Fruit fly (Drosophila melanogaster) whole organism, embryonic: ENCODE data around the gene CG13679.

Experiments
- Bgb ChIP-seq: fragments of 200-800 bp; sonication (Bioruptor generic); IDR thresholded peaks from 2 replicates; pipeline ENCODE4 v1.3.6; 2022; ENCODE audit warnings: missing biosample characterization, missing genetic modification characterization; ENCODE audit not compliant: partially characterized antibody
- Blimp-1 ChIP-seq: fragments of 200-800 bp; sonication (Bioruptor generic); optimal IDR thresholded peaks from 3 replicates; lab custom pipeline; 2018; ENCODE audit warnings: missing biosample characterization, missing genetic modification characterization, mild to moderate bottlenecking, moderate library complexity, missing genetic modification reagents
- CG10274 ChIP-seq: fragments of 200-800 bp; sonication (Bioruptor generic); optimal IDR thresholded peaks from 3 replicates; lab custom pipeline; 2017; ENCODE audit warnings: missing biosample characterization, mild to moderate bottlenecking, missing genetic modification characterization
- CG10654 ChIP-seq: fragments of 200-800 bp; sonication (Bioruptor generic); optimal IDR thresholded peaks from 2 replicates; lab custom pipeline; 2016; ENCODE audit warnings: missing biosample characterization, missing genetic modification characterization
- CG11247 ChIP-seq: fragments of 200-800 bp; sonication (Bioruptor generic); IDR thresholded peaks from 2 replicates; pipeline ENCODE4 v1.3.6; 2022; ENCODE audit warnings: missing biosample characterization, missing genetic modification characterization
- CG12299 ChIP-seq: fragments of 200-800 bp; sonication (Bioruptor generic); optimal IDR thresholded peaks from 2 replicates; lab custom pipeline; 2018; ENCODE audit warnings: missing biosample characterization, mild to moderate bottlenecking, missing genetic modification characterization
- CG13287 ChIP-seq: fragments of 200-800 bp; sonication (Bioruptor generic); IDR thresholded peaks from 2 replicates; pipeline ENCODE4 v1.3.6; 2022; ENCODE audit warnings: missing biosample characterization, missing genetic modification characterization; ENCODE audit not compliant: partially characterized antibody
- CG13894 ChIP-seq: fragments of 200-800 bp; sonication (Bioruptor generic); optimal IDR thresholded peaks from 3 replicates; lab custom pipeline; 2018; ENCODE audit warnings: missing biosample characterization, mild to moderate bottlenecking, missing genetic modification characterization, moderate library complexity
- CG14667 ChIP-seq: fragments of 200-800 bp; sonication (Bioruptor generic); IDR thresholded peaks from 2 replicates; pipeline ENCODE4 v1.3.6; 2022; ENCODE audit warnings: missing biosample characterization, missing genetic modification characterization
- CG1603 ChIP-seq: fragments of 200-800 bp; sonication (Bioruptor generic); optimal IDR thresholded peaks from 2 replicates; lab custom pipeline; 2019; ENCODE audit warnings: missing biosample characterization, mild to moderate bottlenecking, missing genetic modification characterization, moderate library complexity
- CG17802 ChIP-seq: fragments of 200-800 bp; sonication (Bioruptor generic); optimal IDR thresholded peaks from 2 replicates; lab custom pipeline; 2018; ENCODE audit warnings: missing biosample characterization, mild to moderate bottlenecking, missing genetic modification characterization, moderate library complexity
- CG1792 ChIP-seq: fragments of 200-800 bp; sonication (Bioruptor generic); optimal IDR thresholded peaks from 2 replicates; lab custom pipeline; 2016; ENCODE audit warnings: missing biosample characterization, missing genetic modification characterization
- CG5953 ChIP-seq: fragments of 200-800 bp; sonication (Bioruptor generic); IDR thresholded peaks from 2 replicates; pipeline ENCODE4 v1.3.6; 2022; ENCODE audit warnings: missing biosample characterization, missing genetic modification characterization
- CG6175 ChIP-seq: fragments of 200-800 bp; sonication (Bioruptor generic); IDR thresholded peaks from 3 replicates; pipeline ENCODE4 v1.3.6; 2022; ENCODE audit warnings: missing biosample characterization, missing genetic modification characterization
- CG6683 ChIP-seq: fragments of 200-800 bp; sonication (Bioruptor generic); optimal IDR thresholded peaks from 2 replicates; lab custom pipeline; 2017; ENCODE audit warnings: missing biosample characterization, mild to moderate bottlenecking, missing genetic modification characterization, missing genetic modification reagents
- CG7963 ChIP-seq: fragments of 200-800 bp; sonication (Bioruptor generic); IDR thresholded peaks from 3 replicates; pipeline ENCODE4 v1.3.6; 2022; ENCODE audit warnings: missing biosample characterization, missing genetic modification characterization; ENCODE audit not compliant: partially characterized antibody
- CG8290 ChIP-seq, 3 experiments: fragments of 200-800 bp; sonication (Bioruptor generic); optimal IDR thresholded peaks; 2 replicates each; lab custom pipeline; 2016 to 2019; ENCODE audit warnings: missing biosample characterization in 3 of 3, missing genetic modification characterization in 3 of 3, mild to moderate bottlenecking in 2 of 3, moderate library complexity in 1 of 3
- CG8765 ChIP-seq: fragments of 200-800 bp; sonication (Bioruptor generic); IDR thresholded peaks from 2 replicates; pipeline ENCODE4 v1.3.6; 2022; ENCODE audit warnings: missing biosample characterization, missing genetic modification characterization
- CG9876 ChIP-seq: fragments of 200-800 bp; sonication (Bioruptor generic); optimal IDR thresholded peaks from 2 replicates; lab custom pipeline; 2016; ENCODE audit warnings: missing biosample characterization, missing genetic modification characterization
- Camta ChIP-seq: fragments of 200-800 bp; sonication (Bioruptor generic); optimal IDR thresholded peaks from 2 replicates; lab custom pipeline; 2016; ENCODE audit warnings: missing biosample characterization, missing genetic modification characterization
- CkIIα-i1 ChIP-seq: fragments of 200-800 bp; sonication (Bioruptor generic); IDR thresholded peaks from 2 replicates; pipeline ENCODE4 v1.3.6; 2022; ENCODE audit warnings: missing biosample characterization, missing genetic modification characterization
- CrebB ChIP-seq: fragments of 200-800 bp; sonication (Bioruptor generic); optimal IDR thresholded peaks from 3 replicates; lab custom pipeline; 2018; ENCODE audit warnings: missing biosample characterization, mild to moderate bottlenecking, missing genetic modification characterization
- D19B ChIP-seq: fragments of 200-800 bp; sonication (Bioruptor generic); optimal IDR thresholded peaks from 2 replicates; lab custom pipeline; 2017; ENCODE audit warnings: missing biosample characterization, mild to moderate bottlenecking, missing genetic modification characterization
- Dad ChIP-seq: fragments of 200-800 bp; sonication (Bioruptor generic); optimal IDR thresholded peaks from 3 replicates; lab custom pipeline; 2016; ENCODE audit warnings: missing biosample characterization, missing genetic modification characterization
- Dip3 ChIP-seq: fragments of 200-800 bp; sonication (Bioruptor generic); optimal IDR thresholded peaks from 3 replicates; lab custom pipeline; 2016; ENCODE audit warnings: missing biosample characterization, missing genetic modification characterization
- Sin3A ChIP-seq: fragments of >200 bp; optimal IDR thresholded peaks from 2 replicates; lab custom pipeline; 2018
- Ssrp ChIP-seq: fragments of 200-800 bp; sonication (Bioruptor generic); optimal IDR thresholded peaks from 2 replicates; lab custom pipeline; 2018; ENCODE audit warnings: missing biosample characterization, mild to moderate bottlenecking, missing genetic modification characterization, moderate library complexity
- ac ChIP-seq: fragments of 200-800 bp; sonication (Bioruptor generic); optimal IDR thresholded peaks from 3 replicates; lab custom pipeline; 2017; ENCODE audit warnings: missing biosample characterization, mild to moderate bottlenecking, missing genetic modification characterization
- al ChIP-seq: fragments of 200-800 bp; sonication (Bioruptor generic); IDR thresholded peaks from 2 replicates; pipeline ENCODE4 v1.3.6; 2022; ENCODE audit warnings: missing biosample characterization, missing genetic modification characterization
- chif ChIP-seq, 2 experiments: fragments of 200-800 bp; sonication (Bioruptor generic); optimal IDR thresholded peaks; 3 replicates each; lab custom pipeline; 2016; ENCODE audit warnings: missing biosample characterization in 2 of 2, missing genetic modification characterization in 2 of 2
- croc ChIP-seq: fragments of 200-800 bp; sonication (Bioruptor generic); conservative IDR thresholded peaks from 3 replicates; pipeline ENCODE4 v1.3.6; 2022; ENCODE audit warnings: missing biosample characterization, missing genetic modification characterization
- da ChIP-seq: fragments of 200-800 bp; sonication (Bioruptor generic); optimal IDR thresholded peaks from 2 replicates; lab custom pipeline; 2016; ENCODE audit warnings: missing biosample characterization, missing genetic modification characterization
- dysf ChIP-seq: fragments of 200-800 bp; sonication (Bioruptor generic); IDR thresholded peaks from 3 replicates; pipeline ENCODE4 v1.3.6; 2022; ENCODE audit warnings: missing biosample characterization, missing genetic modification characterization
- eyg ChIP-seq: fragments of 200-800 bp; sonication (Bioruptor generic); optimal IDR thresholded peaks from 3 replicates; lab custom pipeline; 2016; ENCODE audit warnings: missing biosample characterization, missing genetic modification characterization
- fd96Cb ChIP-seq: fragments of 200-800 bp; sonication (Bioruptor generic); optimal IDR thresholded peaks from 2 replicates; lab custom pipeline; 2018; ENCODE audit warnings: missing biosample characterization, mild to moderate bottlenecking, missing genetic modification characterization, moderate library complexity
- grau ChIP-seq: fragments of 200-800 bp; optimal IDR thresholded peaks from 3 replicates; lab custom pipeline; 2019; ENCODE audit warnings: missing biosample characterization, mild to moderate bottlenecking, missing genetic modification characterization, moderate library complexity
- grn ChIP-seq: fragments of 200-800 bp; sonication (Bioruptor generic); optimal IDR thresholded peaks from 3 replicates; lab custom pipeline; 2017; ENCODE audit warnings: missing biosample characterization, missing genetic modification characterization
- gro ChIP-seq: fragments of 200-800 bp; sonication (Bioruptor generic); optimal IDR thresholded peaks from 2 replicates; lab custom pipeline; 2016; ENCODE audit warnings: missing biosample characterization, missing genetic modification characterization
- gsb-n ChIP-seq: fragments of 200-800 bp; sonication (Bioruptor generic); optimal IDR thresholded peaks from 3 replicates; lab custom pipeline; 2018; ENCODE audit warnings: missing biosample characterization, mild to moderate bottlenecking, missing genetic modification characterization
- kah ChIP-seq: fragments of 200-800 bp; sonication (Bioruptor generic); optimal IDR thresholded peaks from 2 replicates; lab custom pipeline; 2018; ENCODE audit warnings: missing biosample characterization, mild to moderate bottlenecking, missing genetic modification characterization
- lola ChIP-seq, 3 experiments: fragments of >200 bp in 2 of 3; fragments of 200-800 bp in 1 of 3; sonication (Bioruptor generic) in 1 of 3; optimal IDR thresholded peaks; 2 replicates each; lab custom pipeline; 2017 to 2019; ENCODE audit warnings: missing biosample characterization in 3 of 3, missing genetic modification characterization in 3 of 3, mild to moderate bottlenecking in 1 of 3, moderate library complexity in 1 of 3
- nau ChIP-seq: fragments of 200-800 bp; sonication (Bioruptor generic); optimal IDR thresholded peaks from 3 replicates; lab custom pipeline; 2017; ENCODE audit warnings: missing biosample characterization, mild to moderate bottlenecking, missing genetic modification characterization, missing genetic modification reagents
- oc ChIP-seq: fragments of 200-800 bp; sonication (Bioruptor generic); optimal IDR thresholded peaks from 2 replicates; lab custom pipeline; 2018; ENCODE audit warnings: missing biosample characterization, mild to moderate bottlenecking, missing genetic modification characterization, moderate library complexity
- repo ChIP-seq: fragments of 200-800 bp; sonication (Bioruptor generic); optimal IDR thresholded peaks from 2 replicates; lab custom pipeline; 2016; ENCODE audit warnings: missing biosample characterization, missing genetic modification characterization
- slp2 ChIP-seq: fragments of 200-800 bp; sonication (Bioruptor generic); optimal IDR thresholded peaks from 2 replicates; lab custom pipeline; 2016; ENCODE audit warnings: missing biosample characterization, missing genetic modification characterization
- tin ChIP-seq: fragments of 200-800 bp; sonication (Bioruptor generic); optimal IDR thresholded peaks from 3 replicates; lab custom pipeline; 2016; ENCODE audit warnings: missing biosample characterization, missing genetic modification characterization
- wor ChIP-seq: fragments of 200-800 bp; sonication (Bioruptor generic); IDR thresholded peaks from 2 replicates; pipeline ENCODE4 v1.3.6; 2022; ENCODE audit warnings: missing biosample characterization, missing genetic modification characterization
- zen ChIP-seq: fragments of 200-800 bp; sonication (Bioruptor generic); optimal IDR thresholded peaks from 3 replicates; lab custom pipeline; 2018; ENCODE audit warnings: missing biosample characterization, mild to moderate bottlenecking, missing genetic modification characterization, moderate library complexity
- zen2 ChIP-seq: fragments of 200-800 bp; sonication (Bioruptor generic); IDR thresholded peaks from 3 replicates; pipeline ENCODE4 v1.3.6; 2022; ENCODE audit warnings: missing biosample characterization, missing genetic modification characterization; ENCODE audit not compliant: partially characterized antibody
- zfh1 ChIP-seq: fragments of 200-800 bp; sonication (Bioruptor generic); IDR thresholded peaks from 3 replicates; pipeline ENCODE4 v1.3.6; 2022; ENCODE audit warnings: missing biosample characterization, missing genetic modification characterization

Gene CG13679

DNA sequence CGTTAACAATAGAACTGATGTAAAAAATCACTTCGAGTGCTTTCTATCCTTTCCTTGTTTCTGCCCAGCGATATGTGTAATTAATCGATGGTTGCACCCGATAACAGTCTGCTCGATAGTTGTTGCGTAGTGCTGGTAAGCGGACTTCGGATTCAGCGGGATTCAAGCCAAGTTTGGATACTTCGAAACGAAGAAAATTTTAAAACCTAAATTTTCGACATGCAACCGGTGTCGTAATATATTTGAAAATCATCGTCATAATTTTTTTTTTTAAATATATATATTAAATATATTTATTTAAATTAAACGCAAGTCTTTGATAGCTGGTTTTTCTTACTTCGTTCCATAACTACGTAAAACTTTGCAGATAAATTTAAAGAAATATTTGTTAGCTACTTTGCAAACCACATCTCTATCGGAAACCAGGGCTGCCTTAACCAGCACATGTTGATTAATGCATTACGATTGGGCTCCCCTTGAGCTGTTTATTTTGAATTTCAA, 4.8 kb upstream of the CG13679 start, which contains the start of the genes UbcE2M and Dhps (continued):
- peak; percentile 53 for TF ChIP-seq CG8290 (GFP tag; optimal IDR thresholded peaks at IDR 0.05; lab: Kevin White, UChicago)
- TF ChIP-seq CG8290 (tag; optimal IDR thresholded peaks at IDR 0.05; lab: Kevin White, UChicago), result peak in 1 of 2 experiments; percentile 1
- TF ChIP-seq grau (tag; lab: Kevin White, UChicago), result peak; percentile 82
- peak; percentile 71 for TF ChIP-seq CG13287 (GFP tag; lab: Robert Waterston, UW)
- TF ChIP-seq grn, result no peak
- TF ChIP-seq nau (GFP tag; lab: Kevin White, UChicago), result no peak
- no peak for TF ChIP-seq da (GFP tag; lab: Kevin White, UChicago)
- TF ChIP-seq CkIIα-i1, result no peak
- TF ChIP-seq CG1603 (tag; lab: Kevin White, UChicago), result no peak
- no peak for TF ChIP-seq slp2 (GFP tag; lab: Kevin White, UChicago)
- peak; percentile 63; the same call in 2 of the 3 replicates for TF ChIP-seq CG7963 (GFP tag; lab: Robert Waterston, UW)
- TF ChIP-seq CG14667 (GFP tag; lab: Robert Waterston, UW), result peak; percentile 60
- TF ChIP-seq CG12299, result peak; percentile 72
- TF ChIP-seq zen, result peak; percentile 79
- TF ChIP-seq zen2 (GFP tag; lab: Robert Waterston, UW), result peak; percentile 54; the same call in 1 of the 3 replicates
- no peak for TF ChIP-seq oc (tag; lab: Kevin White, UChicago)
- peak; percentile 8 for TF ChIP-seq CG10274 (GFP tag; lab: Kevin White, UChicago)
- peak; percentile 67 for TF ChIP-seq CG9876 (GFP tag; lab: Kevin White, UChicago)
- TF ChIP-seq eyg, result peak; percentile 36
- TF ChIP-seq CG5953 (GFP tag; lab: Robert Waterston, UW), result no peak
- peak; percentile 66; the same call in 2 of the 3 replicates for TF ChIP-seq zfh1 (GFP tag; lab: Robert Waterston, UW)
- peak; percentile 27; the same call in 1 of the 2 replicates for TF ChIP-seq wor (GFP tag; lab: Robert Waterston, UW)
- TF ChIP-seq Dip3 (GFP tag; lab: Kevin White, UChicago), result peak; percentile 49
- no peak for TF ChIP-seq ac (GFP tag; lab: Kevin White, UChicago)
- peak; percentile 71 for TF ChIP-seq al (GFP tag; lab: Robert Waterston, UW)
- peak in 1 of 2 experiments; percentile 29 for TF ChIP-seq chif (GFP tag; optimal IDR thresholded peaks at IDR 0.05; lab: Kevin White, UChicago)
- TF ChIP-seq Camta, result no peak
- TF ChIP-seq CrebB (tag; lab: Kevin White, UChicago), result no peak
- TF ChIP-seq tin (GFP tag; lab: Kevin White, UChicago), result peak; percentile 66
- TF ChIP-seq gsb-n, result no peak
- TF ChIP-seq D19B (GFP tag; lab: Kevin White, UChicago), result peak; percentile 59
- TF ChIP-seq kah, result peak; percentile 68
- TF ChIP-seq lola (GFP tag; optimal IDR thresholded peaks at IDR 0.05; lab: Kevin White, UChicago), result peak in 1 of 3 experiments; percentile 78
- no peak for TF ChIP-seq CG1792 (GFP tag; lab: Kevin White, UChicago)
- peak; percentile 75; the same call in 1 of the 3 replicates for TF ChIP-seq CG6175 (GFP tag; lab: Robert Waterston, UW)
- no peak for TF ChIP-seq CG13894 (tag; lab: Kevin White, UChicago)
- TF ChIP-seq croc (GFP tag; lab: Robert Waterston, UW), result peak; percentile 57
- TF ChIP-seq Blimp-1 (GFP tag; lab: Kevin White, UChicago), result no peak
- peak; percentile 58 for TF ChIP-seq CG6683 (GFP tag; lab: Kevin White, UChicago)
- TF ChIP-seq dysf (GFP tag; lab: Robert Waterston, UW), result peak; percentile 75; the same call in 2 of the 3 replicates
- peak; percentile 41 for TF ChIP-seq Sin3A (lab: Kevin White, UChicago)
- peak; percentile 16 for TF ChIP-seq CG17802
- TF ChIP-seq Bgb (GFP tag; lab: Robert Waterston, UW), result peak; percentile 75
- peak; percentile 72 for TF ChIP-seq fd96Cb (tag; lab: Kevin White, UChicago)
- peak; percentile 50; the same call in 1 of the 2 replicates for TF ChIP-seq CG11247 (GFP tag; lab: Robert Waterston, UW)
- TF ChIP-seq gro, result no peak
- peak; percentile 80 for TF ChIP-seq Ssrp (tag; lab: Kevin White, UChicago)
- TF ChIP-seq CG10654 (GFP tag; lab: Kevin White, UChicago), result peak; percentile 57
- TF ChIP-seq CG8765 (GFP tag; lab: Robert Waterston, UW), result peak; percentile 52
- no peak for TF ChIP-seq Dad
- no peak for TF ChIP-seq repo (GFP tag; lab: Kevin White, UChicago)
